Fruit fly (Drosophila melanogaster) whole organism, embryonic: ENCODE results near the gene Gr32a.

Experiments used
- Abd-B ChIP-seq: fragments of 200-800 bp; sonication (Bioruptor generic); optimal IDR thresholded peaks from 2 replicates; lab custom pipeline; 2018; ENCODE audit warnings: missing biosample characterization, mild to moderate bottlenecking, missing genetic modification characterization, moderate library complexity
- CG10147 ChIP-seq: fragments of 200-800 bp; sonication (Bioruptor generic); optimal IDR thresholded peaks from 2 replicates; lab custom pipeline; 2019; ENCODE audit warnings: missing biosample characterization, mild to moderate bottlenecking, missing genetic modification characterization, moderate library complexity
- CG10267 ChIP-seq: fragments of 200-800 bp; sonication (Bioruptor generic); optimal IDR thresholded peaks from 2 replicates; lab custom pipeline; 2018; ENCODE audit warnings: missing biosample characterization, mild to moderate bottlenecking, missing genetic modification characterization, moderate library complexity
- CG12659 ChIP-seq: fragments of 200-800 bp; sonication (Bioruptor generic); optimal IDR thresholded peaks from 3 replicates; lab custom pipeline; 2017; ENCODE audit warnings: mild to moderate bottlenecking, missing biosample characterization, missing genetic modification reagents, missing genetic modification characterization
- CG12942 ChIP-seq: fragments of 200-800 bp; sonication (Bioruptor generic); optimal IDR thresholded peaks from 3 replicates; lab custom pipeline; 2016; ENCODE audit warnings: missing biosample characterization, missing genetic modification characterization
- CG16779 ChIP-seq: fragments of 200-800 bp; sonication (Bioruptor generic); IDR thresholded peaks from 2 replicates; pipeline ENCODE4 v1.3.6; 2022; ENCODE audit warnings: missing biosample characterization, missing genetic modification characterization
- CG1832 ChIP-seq: fragments of 200-800 bp; sonication (Bioruptor generic); optimal IDR thresholded peaks from 2 replicates; lab custom pipeline; 2017; ENCODE audit warnings: missing biosample characterization, mild to moderate bottlenecking, missing genetic modification characterization, inconsistent platforms
- CG18619 ChIP-seq: fragments of 200-800 bp; sonication (Bioruptor generic); optimal IDR thresholded peaks from 3 replicates; lab custom pipeline; 2017; ENCODE audit warnings: missing biosample characterization, mild to moderate bottlenecking, missing genetic modification characterization
- CG2120 ChIP-seq: fragments of 200-800 bp; sonication (Bioruptor generic); optimal IDR thresholded peaks from 3 replicates; lab custom pipeline; 2016; ENCODE audit warnings: missing biosample characterization, missing genetic modification characterization
- CG34422 ChIP-seq: fragments of 200-800 bp; sonication (Bioruptor generic); IDR thresholded peaks from 3 replicates; pipeline ENCODE4 v1.3.6; 2022; ENCODE audit warnings: missing biosample characterization, missing genetic modification characterization
- CG3847 ChIP-seq: fragments of 200-800 bp; sonication (Bioruptor generic); IDR thresholded peaks from 2 replicates; pipeline ENCODE4 v1.3.6; 2022; ENCODE audit warnings: missing biosample characterization, missing genetic modification characterization
- CG3995 ChIP-seq: fragments of 200-800 bp; sonication (Bioruptor generic); optimal IDR thresholded peaks from 3 replicates; lab custom pipeline; 2016; ENCODE audit warnings: missing biosample characterization, missing genetic modification characterization
- CG42726 ChIP-seq: fragments of 200-800 bp; sonication (Bioruptor generic); IDR thresholded peaks from 2 replicates; pipeline ENCODE4 v1.3.6; 2022; ENCODE audit warnings: missing biosample characterization, missing genetic modification characterization; ENCODE audit not compliant: partially characterized antibody
- CG4424 ChIP-seq: fragments of 200-800 bp; sonication (Bioruptor generic); optimal IDR thresholded peaks from 3 replicates; lab custom pipeline; 2016; ENCODE audit warnings: missing biosample characterization, missing genetic modification characterization
- CG6791 ChIP-seq: fragments of 200-800 bp; sonication (Bioruptor generic); IDR thresholded peaks from 3 replicates; pipeline ENCODE4 v1.3.6; 2022; ENCODE audit warnings: missing biosample characterization, missing genetic modification characterization; ENCODE audit not compliant: partially characterized antibody
- CG7271 ChIP-seq: fragments of 200-800 bp; sonication (Bioruptor generic); optimal IDR thresholded peaks from 2 replicates; lab custom pipeline; 2018; ENCODE audit warnings: missing biosample characterization, mild to moderate bottlenecking, missing genetic modification characterization, moderate library complexity
- CG7963 ChIP-seq: fragments of 200-800 bp; sonication (Bioruptor generic); IDR thresholded peaks from 3 replicates; pipeline ENCODE4 v1.3.6; 2022; ENCODE audit warnings: missing biosample characterization, missing genetic modification characterization; ENCODE audit not compliant: partially characterized antibody
- CG9727 ChIP-seq: fragments of 200-800 bp; sonication (Bioruptor generic); optimal IDR thresholded peaks from 3 replicates; lab custom pipeline; 2017; ENCODE audit warnings: missing biosample characterization, mild to moderate bottlenecking, missing genetic modification characterization
- CG9797 ChIP-seq: fragments of 200-800 bp; sonication (Bioruptor generic); optimal IDR thresholded peaks from 3 replicates; lab custom pipeline; 2018; ENCODE audit warnings: missing biosample characterization, mild to moderate bottlenecking, missing genetic modification characterization
- CoRest ChIP-seq: fragments of 200-800 bp; sonication (Bioruptor generic); optimal IDR thresholded peaks from 3 replicates; lab custom pipeline; 2018; ENCODE audit warnings: missing biosample characterization, mild to moderate bottlenecking, missing genetic modification characterization, moderate library complexity
- Dref ChIP-seq: fragments of 200-800 bp; sonication (Bioruptor generic); IDR thresholded peaks from 2 replicates; pipeline ENCODE4 v1.3.6; 2022; ENCODE audit warnings: missing biosample characterization, missing genetic modification characterization
- E2f1 ChIP-seq: fragments of 200-800 bp; sonication (Bioruptor generic); IDR thresholded peaks from 2 replicates; pipeline ENCODE4 v1.3.6; 2022; ENCODE audit warnings: missing biosample characterization, missing genetic modification characterization
- E2f2 ChIP-seq: fragments of 200-800 bp; sonication (Bioruptor generic); IDR thresholded peaks from 2 replicates; pipeline ENCODE4 v1.3.6; 2022; ENCODE audit warnings: missing biosample characterization, missing genetic modification characterization
- Gug ChIP-seq: fragments of 200-800 bp; sonication (Bioruptor generic); IDR thresholded peaks from 4 replicates; pipeline ENCODE4 v1.3.6; 2022; ENCODE audit warnings: missing biosample characterization, missing genetic modification characterization
- Hey ChIP-seq: fragments of 200-800 bp; sonication (Bioruptor generic); optimal IDR thresholded peaks from 3 replicates; lab custom pipeline; 2018; ENCODE audit warnings: missing biosample characterization, mild to moderate bottlenecking, missing genetic modification characterization
- Oli ChIP-seq: fragments of 200-800 bp; sonication (Bioruptor generic); optimal IDR thresholded peaks from 2 replicates; lab custom pipeline; 2018; ENCODE audit warnings: missing biosample characterization, mild to moderate bottlenecking, missing genetic modification characterization, moderate library complexity
- Opbp ChIP-seq: fragments of 200-800 bp; sonication (Bioruptor generic); IDR thresholded peaks from 3 replicates; pipeline ENCODE4 v1.3.6; 2022; ENCODE audit warnings: missing biosample characterization, missing genetic modification characterization; ENCODE audit not compliant: partially characterized antibody
- Sin3A ChIP-seq: fragments of >200 bp; optimal IDR thresholded peaks from 2 replicates; lab custom pipeline; 2018
- Sry-β ChIP-seq: fragments of 200-800 bp; sonication (Bioruptor generic); optimal IDR thresholded peaks from 2 replicates; lab custom pipeline; 2018; ENCODE audit warnings: missing biosample characterization, mild to moderate bottlenecking, missing genetic modification characterization, moderate library complexity
- Tbp ChIP-seq: fragments of >200 bp; optimal IDR thresholded peaks from 2 replicates; lab custom pipeline; 2018; ENCODE audit warnings: missing biosample characterization, missing genetic modification characterization
- Xbp1 ChIP-seq: fragments of 200-800 bp; sonication (Bioruptor generic); optimal IDR thresholded peaks from 3 replicates; lab custom pipeline; 2016; ENCODE audit warnings: missing biosample characterization, mild to moderate bottlenecking, missing genetic modification characterization
- bbx ChIP-seq: fragments of 200-800 bp; sonication (Bioruptor generic); IDR thresholded peaks from 2 replicates; pipeline ENCODE4 v1.3.6; 2022; ENCODE audit warnings: missing biosample characterization, missing genetic modification characterization; ENCODE audit not compliant: partially characterized antibody
- cato ChIP-seq: fragments of 200-800 bp; sonication (Bioruptor generic); optimal IDR thresholded peaks from 2 replicates; lab custom pipeline; 2016; ENCODE audit warnings: missing biosample characterization, missing genetic modification characterization, borderline replicate concordance
- chinmo ChIP-seq: fragments of 200-800 bp; sonication (Bioruptor generic); IDR thresholded peaks from 4 replicates; pipeline ENCODE4 v1.3.6; 2022; ENCODE audit warnings: missing biosample characterization, missing genetic modification characterization; ENCODE audit not compliant: partially characterized antibody
- dmrt11E ChIP-seq: fragments of 200-800 bp; sonication (Bioruptor generic); optimal IDR thresholded peaks from 3 replicates; lab custom pipeline; 2018; ENCODE audit warnings: missing biosample characterization, mild to moderate bottlenecking, missing genetic modification characterization, moderate library complexity
- dpn ChIP-seq, 2 experiments: fragments of 200-800 bp; sonication (Bioruptor generic); optimal IDR thresholded peaks; 3 replicates each; lab custom pipeline; 2016; ENCODE audit warnings: missing biosample characterization in 2 of 2, missing genetic modification characterization in 2 of 2
- fd96Cb ChIP-seq: fragments of 200-800 bp; sonication (Bioruptor generic); optimal IDR thresholded peaks from 2 replicates; lab custom pipeline; 2018; ENCODE audit warnings: missing biosample characterization, mild to moderate bottlenecking, missing genetic modification characterization, moderate library complexity
- gcm2 ChIP-seq: fragments of 200-800 bp; sonication (Bioruptor generic); optimal IDR thresholded peaks from 2 replicates; lab custom pipeline; 2016; ENCODE audit warnings: missing biosample characterization, missing genetic modification characterization
- gfzf ChIP-seq: fragments of 200-800 bp; sonication (Bioruptor generic); optimal IDR thresholded peaks from 2 replicates; lab custom pipeline; 2016; ENCODE audit warnings: missing biosample characterization, mild to moderate bottlenecking, missing genetic modification characterization, moderate library complexity
- insv ChIP-seq, 2 experiments: fragments of 200-800 bp; sonication (Bioruptor generic); optimal IDR thresholded peaks; 3 replicates each; lab custom pipeline; 2016 to 2018; ENCODE audit warnings: missing biosample characterization in 2 of 2, missing genetic modification characterization in 2 of 2
- kah ChIP-seq: fragments of 200-800 bp; sonication (Bioruptor generic); optimal IDR thresholded peaks from 2 replicates; lab custom pipeline; 2018; ENCODE audit warnings: missing biosample characterization, mild to moderate bottlenecking, missing genetic modification characterization
- nerfin-1 ChIP-seq: fragments of 200-800 bp; sonication (Bioruptor generic); optimal IDR thresholded peaks from 3 replicates; lab custom pipeline; 2019; ENCODE audit warnings: missing biosample characterization, mild to moderate bottlenecking, missing genetic modification characterization, moderate library complexity
- p53 ChIP-seq: fragments of 200-800 bp; sonication (Bioruptor generic); optimal IDR thresholded peaks from 2 replicates; lab custom pipeline; 2016; ENCODE audit warnings: missing biosample characterization, missing genetic modification characterization
- pb ChIP-seq: fragments of 200-800 bp; sonication (Bioruptor generic); optimal IDR thresholded peaks from 3 replicates; lab custom pipeline; 2016; ENCODE audit warnings: missing biosample characterization, missing genetic modification characterization
- rib ChIP-seq: fragments of 200-800 bp; sonication (Bioruptor generic); IDR thresholded peaks from 2 replicates; pipeline ENCODE4 v1.3.6; 2022; ENCODE audit warnings: missing biosample characterization, missing genetic modification characterization
- sna ChIP-seq: fragments of 200-800 bp; sonication (Bioruptor generic); IDR thresholded peaks from 2 replicates; pipeline ENCODE4 v1.3.6; 2022; ENCODE audit warnings: missing biosample characterization, missing genetic modification characterization; ENCODE audit not compliant: partially characterized antibody
- zen2 ChIP-seq: fragments of 200-800 bp; sonication (Bioruptor generic); IDR thresholded peaks from 3 replicates; pipeline ENCODE4 v1.3.6; 2022; ENCODE audit warnings: missing biosample characterization, missing genetic modification characterization; ENCODE audit not compliant: partially characterized antibody

Gr32a gene

dm6 chr2L:11130151-11131008 is 16.6 kb downstream of the Gr32a start, which contains the start of the genes RfC38 and CG4751:
RfC38 (minus strand) TSS chr2L:11130645.
CG4751 (plus strand) TSS chr2L:11130737.
- TF ChIP-seq CG3995 (GFP tag; lab: Kevin White, UChicago) (peak; percentile 51), CG4424 (GFP tag; lab: Kevin White, UChicago) (peak; percentile 15), rib (GFP tag; lab: Robert Waterston, UW) (0 out of 2 replicates have a peak, but pooled peaks have one; percentile 22), CG12659 (GFP tag; lab: Kevin White, UChicago) (peak; percentile 71), sna (GFP tag; lab: Robert Waterston, UW) (peak; percentile 36; the same call in 1 of the 2 replicates), CG10147 (no peak), E2f1 (GFP tag; lab: Robert Waterston, UW) (0 out of 2 replicates have a peak, but pooled peaks have one; percentile 20), nerfin-1 (tag; lab: Kevin White, UChicago) (peak; percentile 39), insv (GFP tag; optimal IDR thresholded peaks at IDR 0.05; lab: Kevin White, UChicago) (no peak), chinmo (GFP tag; lab: Robert Waterston, UW) (0 out of 4 replicates have a peak, but pooled peaks have one; percentile 57), cato (no peak), bbx (peak; percentile 73), Hey (tag; lab: Kevin White, UChicago) (no peak), Opbp (GFP tag; lab: Robert Waterston, UW) (peak; percentile 43; the same call in 2 of the 3 replicates), Abd-B (GFP tag; lab: Kevin White, UChicago) (peak; percentile 31), Gug (GFP tag; lab: Robert Waterston, UW) (no peak), CG18619 (GFP tag; lab: Kevin White, UChicago) (no peak), CG9797 (GFP tag; lab: Kevin White, UChicago) (peak; percentile 87), Sry-β (GFP tag; lab: Kevin White, UChicago) (peak; percentile 5), CG16779 (GFP tag; lab: Robert Waterston, UW) (no peak), CG12942 (GFP tag; lab: Kevin White, UChicago) (no peak), kah (GFP tag; lab: Kevin White, UChicago) (no peak), E2f2 (GFP tag; lab: Robert Waterston, UW) (peak; percentile 56), Tbp (GFP tag; lab: Kevin White, UChicago) (no peak), CG1832 (GFP tag; lab: Kevin White, UChicago) (no peak), Sin3A (lab: Kevin White, UChicago) (peak; percentile 37), CG7271 (tag; lab: Kevin White, UChicago) (no peak), CG42726 (GFP tag; lab: Robert Waterston, UW) (peak; percentile 52; the same call in 1 of the 2 replicates), CoRest (tag; lab: Kevin White, UChicago) (peak; percentile 55), Oli (tag; lab: Kevin White, UChicago) (no peak), Xbp1 (GFP tag; lab: Kevin White, UChicago) (peak; percentile 22), CG10267 (peak; percentile 56), CG3847 (no peak), CG34422 (GFP tag; lab: Robert Waterston, UW) (peak; percentile 67; the same call in 1 of the 3 replicates), CG6791 (GFP tag; lab: Robert Waterston, UW) (peak; percentile 65; the same call in 2 of the 3 replicates), dmrt11E (tag; lab: Kevin White, UChicago) (peak; percentile 12), fd96Cb (tag; lab: Kevin White, UChicago) (no peak), dpn (GFP tag; optimal IDR thresholded peaks at IDR 0.05; lab: Kevin White, UChicago) (peak in 1 of 2 experiments; percentile 22), p53 (peak; percentile 19), gcm2 (GFP tag; lab: Kevin White, UChicago) (no peak), pb (GFP tag; lab: Kevin White, UChicago) (peak; percentile 4), Dref (GFP tag; lab: Robert Waterston, UW) (peak; percentile 75), zen2 (GFP tag; lab: Robert Waterston, UW) (peak; percentile 41; the same call in 1 of the 3 replicates), CG7963 (GFP tag; lab: Robert Waterston, UW) (0 out of 3 replicates have a peak, but pooled peaks have one; percentile 35), gfzf (GFP tag; lab: Kevin White, UChicago) (peak; percentile 89), CG2120 (GFP tag; lab: Kevin White, UChicago) (peak; percentile 32), CG9727 (GFP tag; lab: Kevin White, UChicago) (peak; percentile 3)
